Fruit fly (Drosophila melanogaster) whole organism: ENCODE data around the gene CG7386.
"Not testable (repeated sequence)": the region's sequence is repeated elsewhere in the genome, so short reads cannot be mapped to it uniquely, and the experiment has no call there.

ENCODE experiments used
- CG8478 ChIP-seq: fragments of >200 bp; optimal IDR thresholded peaks from 2 replicates; lab custom pipeline; 2018; ENCODE audit warnings: inconsistent platforms
- Dll ChIP-seq: fragments of >200 bp; optimal IDR thresholded peaks from 2 replicates; lab custom pipeline; 2017
- EcR ChIP-seq, 2 experiments: fragments of >200 bp; optimal IDR thresholded peaks; 2 replicates each; lab custom pipeline; 2017; ENCODE audit warnings: missing biosample characterization in 2 of 2, missing genetic modification characterization in 2 of 2, missing genetic modification reagents in 2 of 2
- pan ChIP-seq: fragments of >200 bp; optimal IDR thresholded peaks from 2 replicates; lab custom pipeline; 2017
- psq ChIP-seq: fragments of >200 bp; optimal IDR thresholded peaks from 2 replicates; lab custom pipeline; 2017
- usp ChIP-seq: fragments of >200 bp; optimal IDR thresholded peaks from 2 replicates; lab custom pipeline; 2017; ENCODE audit warnings: missing biosample characterization, missing genetic modification characterization, mixed read lengths

CG7386 gene

dm6 chr3L:6188995-6189927, at the start of gene CG7386, which contains the start of gene D19A:
CG7386 (plus strand) TSS chr3L:6189745.
D19A (minus strand) TSS chr3L:6189123.
- TF ChIP-seq psq (lab: Kevin White, UChicago) (no peak), EcR (GFP tag; optimal IDR thresholded peaks at IDR 0.05; lab: Kevin White, UChicago) (no peak), CG8478 (lab: Kevin White, UChicago) (no peak), pan (lab: Kevin White, UChicago) (no peak), Dll (no peak), usp (GFP tag; lab: Kevin White, UChicago) (no peak)

- TF ChIP-seq CG8478 (lab: Kevin White, UChicago), result no peak
- TF ChIP-seq psq (lab: Kevin White, UChicago), result no peak
- no peak for TF ChIP-seq pan (lab: Kevin White, UChicago)
- no peak for TF ChIP-seq EcR (GFP tag; optimal IDR thresholded peaks at IDR 0.05; lab: Kevin White, UChicago)
Observed at dm6 chr3L:6139924-6140574, 49.5 kb upstream of the CG7386 start, which contains the start of gene Cpr65Av. Cpr65Av (minus strand) TSS chr3L:6139974.

dm6 chr3L:6140771-6141472, 48.6 kb upstream of the CG7386 start:
- TF ChIP-seq pan (lab: Kevin White, UChicago) (no peak), usp (GFP tag; lab: Kevin White, UChicago) (no peak), EcR (GFP tag; optimal IDR thresholded peaks at IDR 0.05; lab: Kevin White, UChicago) (no peak), CG8478 (lab: Kevin White, UChicago) (no peak), Dll (no peak), psq (lab: Kevin White, UChicago) (no peak)

dm6 chr3L:6141538-6141937, 48.0 kb upstream of the CG7386 start:
- TF ChIP-seq psq (lab: Kevin White, UChicago) (no peak), EcR (GFP tag; optimal IDR thresholded peaks at IDR 0.05; lab: Kevin White, UChicago) (no peak), pan (lab: Kevin White, UChicago) (no peak)

dm6 chr3L:6142313-6142712, 47.2 kb upstream of the CG7386 start, which contains the start of gene Cpr65Aw:
Cpr65Aw (minus strand) TSS chr3L:6142413.
- TF ChIP-seq EcR (GFP tag; optimal IDR thresholded peaks at IDR 0.05; lab: Kevin White, UChicago) (no peak), CG8478 (lab: Kevin White, UChicago) (no peak), Dll (no peak), usp (GFP tag; lab: Kevin White, UChicago) (no peak), psq (lab: Kevin White, UChicago) (no peak), pan (lab: Kevin White, UChicago) (no peak)

dm6 chr3L:6143188-6143755, 46.3 kb upstream of the CG7386 start, which contains the start of gene Lcp65Ad:
Lcp65Ad (plus strand) TSS chr3L:6143395.
- TF ChIP-seq Dll (peak; percentile 37), usp (GFP tag; lab: Kevin White, UChicago) (no peak)

dm6 chr3L:6144769-6145220, 44.8 kb upstream of the CG7386 start, which contains the start of gene Lcp65Ac:
Lcp65Ac (plus strand) TSS chr3L:6144819.
- TF ChIP-seq usp (GFP tag; lab: Kevin White, UChicago), result no peak
- no peak for TF ChIP-seq psq (lab: Kevin White, UChicago)
- TF ChIP-seq EcR (GFP tag; optimal IDR thresholded peaks at IDR 0.05; lab: Kevin White, UChicago), result no peak
- TF ChIP-seq Dll, result no peak
- TF ChIP-seq CG8478 (lab: Kevin White, UChicago), result no peak
- no peak for TF ChIP-seq pan (lab: Kevin White, UChicago)

dm6 chr3L:6146374-6146773, 43.2 kb upstream of the CG7386 start, which contains the start of gene Lcp65Ab2:
Lcp65Ab2 (plus strand) TSS chr3L:6146674.
- TF ChIP-seq EcR (GFP tag; optimal IDR thresholded peaks at IDR 0.05; lab: Kevin White, UChicago); CG8478 (lab: Kevin White, UChicago); usp (GFP tag; lab: Kevin White, UChicago): not testable (repeated sequence)

dm6 chr3L:6147887-6148286, 41.7 kb upstream of the CG7386 start, which contains the start of gene Cpr65Ax1:
Cpr65Ax1 (minus strand) TSS chr3L:6147987.
- TF ChIP-seq EcR (GFP tag; optimal IDR thresholded peaks at IDR 0.05; lab: Kevin White, UChicago); CG8478 (lab: Kevin White, UChicago); psq (lab: Kevin White, UChicago): not testable (repeated sequence)

- TF ChIP-seq EcR (GFP tag; optimal IDR thresholded peaks at IDR 0.05; lab: Kevin White, UChicago); CG8478 (lab: Kevin White, UChicago); Dll: not testable (repeated sequence)
Observed at dm6 chr3L:6149248-6149647, 40.3 kb upstream of the CG7386 start, which contains the start of gene Lcp65Ab1. Lcp65Ab1 (plus strand) TSS chr3L:6149548.
